Worm (Caenorhabditis elegans): ENCODE data around the gene T14F9.2.

DNA sequence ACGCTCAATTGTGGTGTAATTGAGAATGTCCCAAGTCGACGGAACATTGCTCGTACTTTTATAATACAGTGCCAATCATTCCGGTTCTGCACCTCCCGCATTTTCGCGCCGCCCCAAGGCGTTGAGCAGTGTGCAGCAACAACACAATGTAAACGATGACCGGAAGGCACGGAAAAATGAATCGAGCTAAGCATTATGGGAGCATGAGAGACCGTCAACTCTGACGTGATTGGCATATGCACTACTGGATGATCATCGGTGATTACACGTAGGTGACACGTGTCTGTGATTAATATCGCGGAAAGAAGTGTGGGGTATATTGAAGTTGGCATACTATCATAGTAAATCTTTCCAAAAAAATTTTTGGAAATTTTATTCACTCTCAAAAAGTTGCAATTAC lies 29.2 kb upstream of the T14F9.2 start, which contains the start of gene T24C12.4:
- TF ChIP-seq nhr-90 (tag; optimal IDR thresholded peaks at IDR 0.05) (no peak), unc-130 (GFP tag; optimal IDR thresholded peaks at IDR 0.05) (no peak), pha-4 (tag; optimal IDR thresholded peaks at IDR 0.05) (no peak), ceh-58 (GFP tag; IDR thresholded peaks at IDR 0.05) (no peak), B0019.2 (GFP tag; conservative IDR thresholded peaks at IDR 0.05) (no peak), mes-4 (tag; optimal IDR thresholded peaks at IDR 0.05) (no peak), lir-1 (GFP tag; conservative IDR thresholded peaks at IDR 0.05) (no peak), ztf-26 (tag; optimal IDR thresholded peaks at IDR 0.05) (no peak), him-1 (tag; optimal IDR thresholded peaks at IDR 0.05) (no peak), ets-4 (GFP tag; optimal IDR thresholded peaks at IDR 0.05) (no peak), F23B12.7 (tag; optimal IDR thresholded peaks at IDR 0.05; ENCODE audit: insufficient read depth) (no peak)

Measured in whole organism, young adult.